Fruit fly (Drosophila melanogaster) whole organism, embryonic: ENCODE data around the gene CG14195.

ENCODE experiments used
- Adf1 ChIP-seq: fragments of 200-800 bp; sonication (Bioruptor generic); IDR thresholded peaks from 2 replicates; pipeline ENCODE4 v1.3.6; 2022; ENCODE audit warnings: missing biosample characterization, missing genetic modification characterization
- Bteb2 ChIP-seq: fragments of 200-800 bp; sonication (Bioruptor generic); optimal IDR thresholded peaks from 2 replicates; lab custom pipeline; 2016; ENCODE audit warnings: missing biosample characterization, missing genetic modification characterization
- CG10431 ChIP-seq: fragments of 200-800 bp; sonication (Bioruptor generic); optimal IDR thresholded peaks from 3 replicates; lab custom pipeline; 2018; ENCODE audit warnings: missing biosample characterization, mild to moderate bottlenecking, missing genetic modification characterization
- CG10959 ChIP-seq: fragments of 200-800 bp; sonication (Bioruptor generic); IDR thresholded peaks from 2 replicates; pipeline ENCODE4 v1.3.6; 2022; ENCODE audit warnings: missing biosample characterization, missing genetic modification characterization
- CG11247 ChIP-seq: fragments of 200-800 bp; sonication (Bioruptor generic); IDR thresholded peaks from 2 replicates; pipeline ENCODE4 v1.3.6; 2022; ENCODE audit warnings: missing biosample characterization, missing genetic modification characterization
- CG11560 ChIP-seq: fragments of 200-800 bp; sonication (Bioruptor generic); IDR thresholded peaks from 3 replicates; pipeline ENCODE4 v1.3.6; 2022; ENCODE audit warnings: missing biosample characterization, missing genetic modification characterization
- CG12769 ChIP-seq: fragments of 200-800 bp; sonication (Bioruptor generic); optimal IDR thresholded peaks from 2 replicates; lab custom pipeline; 2019; ENCODE audit warnings: missing biosample characterization, mild to moderate bottlenecking, missing genetic modification characterization, moderate library complexity
- CG1602 ChIP-seq: fragments of 200-800 bp; sonication (Bioruptor generic); optimal IDR thresholded peaks from 3 replicates; lab custom pipeline; 2016; ENCODE audit warnings: missing biosample characterization, missing genetic modification characterization
- CG17328 ChIP-seq: fragments of 200-800 bp; sonication (Bioruptor generic); IDR thresholded peaks from 2 replicates; pipeline ENCODE4 v1.3.6; 2022; ENCODE audit warnings: missing biosample characterization, missing genetic modification characterization
- CG17568 ChIP-seq: fragments of 200-800 bp; sonication (Bioruptor generic); optimal IDR thresholded peaks from 2 replicates; lab custom pipeline; 2018; ENCODE audit warnings: missing biosample characterization, mild to moderate bottlenecking, missing genetic modification characterization, moderate library complexity
- CG17612 ChIP-seq: fragments of 200-800 bp; sonication (Bioruptor generic); IDR thresholded peaks from 2 replicates; pipeline ENCODE4 v1.3.6; 2022; ENCODE audit warnings: missing biosample characterization, missing genetic modification characterization
- CG2678 ChIP-seq: fragments of 200-800 bp; sonication (Bioruptor generic); optimal IDR thresholded peaks from 3 replicates; lab custom pipeline; 2019; ENCODE audit warnings: missing biosample characterization, mild to moderate bottlenecking, missing genetic modification characterization, moderate library complexity
- CG34422 ChIP-seq: fragments of 200-800 bp; sonication (Bioruptor generic); IDR thresholded peaks from 3 replicates; pipeline ENCODE4 v1.3.6; 2022; ENCODE audit warnings: missing biosample characterization, missing genetic modification characterization
- CG4820 ChIP-seq: fragments of 200-800 bp; sonication (Bioruptor generic); optimal IDR thresholded peaks from 3 replicates; lab custom pipeline; 2016; ENCODE audit warnings: missing biosample characterization, missing genetic modification characterization
- CG6175 ChIP-seq: fragments of 200-800 bp; sonication (Bioruptor generic); IDR thresholded peaks from 3 replicates; pipeline ENCODE4 v1.3.6; 2022; ENCODE audit warnings: missing biosample characterization, missing genetic modification characterization
- CG6272 ChIP-seq: fragments of 200-800 bp; sonication (Bioruptor generic); IDR thresholded peaks from 2 replicates; pipeline ENCODE4 v1.3.6; 2022; ENCODE audit warnings: missing biosample characterization, missing genetic modification characterization
- CG6765 ChIP-seq: fragments of 200-800 bp; sonication (Bioruptor generic); optimal IDR thresholded peaks from 3 replicates; lab custom pipeline; 2017; ENCODE audit warnings: missing biosample characterization, mild to moderate bottlenecking, missing genetic modification characterization
- CG7271 ChIP-seq: fragments of 200-800 bp; sonication (Bioruptor generic); optimal IDR thresholded peaks from 2 replicates; lab custom pipeline; 2018; ENCODE audit warnings: missing biosample characterization, mild to moderate bottlenecking, missing genetic modification characterization, moderate library complexity
- CG8924 ChIP-seq: fragments of 200-800 bp; optimal IDR thresholded peaks from 3 replicates; lab custom pipeline; 2019; ENCODE audit warnings: missing biosample characterization, mild to moderate bottlenecking, missing genetic modification characterization, moderate library complexity
- CG8944 ChIP-seq: fragments of 200-800 bp; sonication (Bioruptor generic); optimal IDR thresholded peaks from 3 replicates; lab custom pipeline; 2016; ENCODE audit warnings: missing biosample characterization, missing genetic modification characterization
- CoRest ChIP-seq: fragments of 200-800 bp; sonication (Bioruptor generic); optimal IDR thresholded peaks from 3 replicates; lab custom pipeline; 2018; ENCODE audit warnings: missing biosample characterization, mild to moderate bottlenecking, missing genetic modification characterization, moderate library complexity
- Fer1 ChIP-seq: fragments of 200-800 bp; sonication (Bioruptor generic); optimal IDR thresholded peaks from 2 replicates; lab custom pipeline; 2017; ENCODE audit warnings: missing biosample characterization, mild to moderate bottlenecking, missing genetic modification characterization
- HLH4C ChIP-seq: fragments of 200-800 bp; sonication (Bioruptor generic); IDR thresholded peaks from 3 replicates; pipeline ENCODE4 v1.3.6; 2022; ENCODE audit warnings: missing biosample characterization, missing genetic modification characterization; ENCODE audit not compliant: partially characterized antibody
- HmgZ ChIP-seq: fragments of 200-800 bp; sonication (Bioruptor generic); optimal IDR thresholded peaks from 2 replicates; lab custom pipeline; 2018; ENCODE audit warnings: missing biosample characterization, mild to moderate bottlenecking, missing genetic modification characterization
- Hr39 ChIP-seq: fragments of >200 bp; optimal IDR thresholded peaks from 2 replicates; lab custom pipeline; 2017
- Hr51 ChIP-seq, 2 experiments: fragments of 200-800 bp; sonication (Bioruptor generic); optimal IDR thresholded peaks; 2 replicates in 1 of 2; 3 replicates in 1 of 2; lab custom pipeline; 2016 to 2018; ENCODE audit warnings: missing biosample characterization in 2 of 2, missing genetic modification characterization in 2 of 2, mild to moderate bottlenecking in 1 of 2, moderate library complexity in 1 of 2
- Med ChIP-seq: fragments of 200-800 bp; sonication (Bioruptor generic); peaks from one replicate; lab custom pipeline; 2016; ENCODE audit warnings: missing biosample characterization, missing genetic modification characterization, mild to moderate bottlenecking, inconsistent platforms, moderate library complexity
- Nf-YA ChIP-seq: fragments of 200-800 bp; sonication (Bioruptor generic); IDR thresholded peaks from 2 replicates; pipeline ENCODE4 v1.3.6; 2022; ENCODE audit warnings: missing biosample characterization, missing genetic modification characterization
- Pdp1 ChIP-seq, 2 experiments: fragments of 200-800 bp; sonication (Bioruptor generic); optimal IDR thresholded peaks; 3 replicates each; lab custom pipeline; 2016; ENCODE audit warnings: missing biosample characterization in 2 of 2, missing genetic modification characterization in 2 of 2, mild to moderate bottlenecking in 1 of 2, moderate library complexity in 1 of 2
- Rx ChIP-seq: fragments of 200-800 bp; sonication (Bioruptor generic); IDR thresholded peaks from 2 replicates; pipeline ENCODE4 v1.3.6; 2022; ENCODE audit warnings: missing biosample characterization, missing genetic modification characterization
- Sox100B ChIP-seq: fragments of 200-800 bp; sonication (Bioruptor generic); optimal IDR thresholded peaks from 3 replicates; lab custom pipeline; 2018; ENCODE audit warnings: missing biosample characterization, mild to moderate bottlenecking, missing genetic modification characterization
- Ssrp ChIP-seq: fragments of 200-800 bp; sonication (Bioruptor generic); optimal IDR thresholded peaks from 2 replicates; lab custom pipeline; 2018; ENCODE audit warnings: missing biosample characterization, mild to moderate bottlenecking, missing genetic modification characterization, moderate library complexity
- Xrp1 ChIP-seq: fragments of 200-800 bp; sonication (Bioruptor generic); IDR thresholded peaks from 2 replicates; pipeline ENCODE4 v1.3.6; 2022; ENCODE audit warnings: missing biosample characterization, missing genetic modification characterization
- ap ChIP-seq: fragments of 200-800 bp; sonication (Bioruptor generic); IDR thresholded peaks from 2 replicates; pipeline ENCODE4 v1.3.6; 2022; ENCODE audit warnings: missing biosample characterization, missing genetic modification characterization
- bsh ChIP-seq, 2 experiments: fragments of 200-800 bp; sonication (Bioruptor generic); optimal IDR thresholded peaks; 2 replicates each; lab custom pipeline; 2017 to 2018; ENCODE audit warnings: mild to moderate bottlenecking in 2 of 2, missing biosample characterization in 2 of 2, missing genetic modification characterization in 2 of 2, moderate library complexity in 1 of 2
- exex ChIP-seq: fragments of 200-800 bp; sonication (Bioruptor generic); optimal IDR thresholded peaks from 4 replicates; lab custom pipeline; 2018; ENCODE audit warnings: missing biosample characterization, mild to moderate bottlenecking, missing genetic modification characterization, moderate library complexity
- fd3F ChIP-seq: fragments of 200-800 bp; sonication (Bioruptor generic); optimal IDR thresholded peaks from 2 replicates; lab custom pipeline; 2018; ENCODE audit warnings: missing biosample characterization, mild to moderate bottlenecking, missing genetic modification characterization, moderate library complexity
- h ChIP-seq: fragments of >200 bp; optimal IDR thresholded peaks from 2 replicates; lab custom pipeline; 2017
- oc ChIP-seq: fragments of 200-800 bp; sonication (Bioruptor generic); optimal IDR thresholded peaks from 2 replicates; lab custom pipeline; 2018; ENCODE audit warnings: missing biosample characterization, mild to moderate bottlenecking, missing genetic modification characterization, moderate library complexity
- pan ChIP-seq, 4 experiments: fragments of >200 bp in 3 of 4; fragments of 200-800 bp in 1 of 4; sonication (Bioruptor generic) in 1 of 4; optimal IDR thresholded peaks in 3 of 4; IDR thresholded peaks in 1 of 4; 2 replicates each; pipeline versions ENCODE4 v1.3.6 to Lab custom; 2017 to 2022; ENCODE audit warnings: missing biosample characterization in 2 of 4, missing genetic modification characterization in 2 of 4, mixed read lengths in 1 of 4
- pzg ChIP-seq: fragments of 200-800 bp; sonication (Bioruptor generic); optimal IDR thresholded peaks from 3 replicates; lab custom pipeline; 2018; ENCODE audit warnings: missing biosample characterization, mild to moderate bottlenecking, missing genetic modification characterization, moderate library complexity
- sd ChIP-seq: fragments of 200-800 bp; sonication (Bioruptor generic); optimal IDR thresholded peaks from 3 replicates; lab custom pipeline; 2018; ENCODE audit warnings: missing biosample characterization, mild to moderate bottlenecking, missing genetic modification characterization, moderate library complexity
- slbo ChIP-seq: fragments of 200-800 bp; sonication (Bioruptor generic); IDR thresholded peaks from 2 replicates; pipeline ENCODE4 v1.3.6; 2022; ENCODE audit warnings: missing biosample characterization, missing genetic modification characterization
- sug ChIP-seq: fragments of 200-800 bp; optimal IDR thresholded peaks from 2 replicates; lab custom pipeline; 2019; ENCODE audit warnings: missing biosample characterization, mild to moderate bottlenecking, missing genetic modification characterization, moderate library complexity
- unpg ChIP-seq: fragments of 200-800 bp; sonication (Bioruptor generic); optimal IDR thresholded peaks from 3 replicates; lab custom pipeline; 2018; ENCODE audit warnings: missing biosample characterization, mild to moderate bottlenecking, missing genetic modification characterization, moderate library complexity
- usp ChIP-seq: fragments of >200 bp; optimal IDR thresholded peaks from 2 replicates; lab custom pipeline; 2017; ENCODE audit warnings: missing biosample characterization, missing genetic modification characterization
- wek ChIP-seq: fragments of 200-800 bp; sonication (Bioruptor generic); optimal IDR thresholded peaks from 3 replicates; lab custom pipeline; 2018; ENCODE audit warnings: missing biosample characterization, mild to moderate bottlenecking, missing genetic modification characterization, moderate library complexity
- wor ChIP-seq: fragments of 200-800 bp; sonication (Bioruptor generic); IDR thresholded peaks from 2 replicates; pipeline ENCODE4 v1.3.6; 2022; ENCODE audit warnings: missing biosample characterization, missing genetic modification characterization
- zen2 ChIP-seq: fragments of 200-800 bp; sonication (Bioruptor generic); IDR thresholded peaks from 3 replicates; pipeline ENCODE4 v1.3.6; 2022; ENCODE audit warnings: missing biosample characterization, missing genetic modification characterization; ENCODE audit not compliant: partially characterized antibody

CG14195 gene

dm6 chrX:19248426-19249217 is 36.7 kb upstream of the CG14195 start, which contains the start of gene Hs3st-B (continued):
- TF ChIP-seq CG1602 (no peak), Hr39 (lab: Kevin White, UChicago) (no peak), CG8924 (tag; lab: Kevin White, UChicago) (peak; percentile 35), unpg (GFP tag; lab: Kevin White, UChicago) (no peak), sug (tag; lab: Kevin White, UChicago) (no peak), wor (no peak), slbo (GFP tag; lab: Robert Waterston, UW) (0 out of 2 replicates have a peak, but pooled peaks have one; percentile 31), Nf-YA (GFP tag; lab: Robert Waterston, UW) (no peak), Hr51 (GFP tag; optimal IDR thresholded peaks at IDR 0.05; lab: Kevin White, UChicago) (no peak), CG11247 (GFP tag; lab: Robert Waterston, UW) (no peak), usp (GFP tag; lab: Kevin White, UChicago) (no peak), oc (tag; lab: Kevin White, UChicago) (no peak), Adf1 (GFP tag; lab: Robert Waterston, UW) (no peak), CG4820 (GFP tag; lab: Kevin White, UChicago) (no peak), HmgZ (tag; lab: Kevin White, UChicago) (peak; percentile 12), Bteb2 (GFP tag; lab: Kevin White, UChicago) (no peak), CG34422 (no peak), CG6765 (no peak), zen2 (GFP tag; lab: Robert Waterston, UW) (no peak), CG7271 (no peak), Fer1 (GFP tag; lab: Kevin White, UChicago) (peak; percentile 59), Med (GFP tag; lab: Kevin White, UChicago) (peak; percentile 78), CoRest (tag; lab: Kevin White, UChicago) (no peak), CG6272 (GFP tag; lab: Robert Waterston, UW) (no peak), fd3F (no peak), Rx (GFP tag; lab: Robert Waterston, UW) (no peak), ap (GFP tag; lab: Robert Waterston, UW) (no peak), sd (tag; lab: Kevin White, UChicago) (no peak), CG17568 (GFP tag; lab: Kevin White, UChicago) (no peak), Xrp1 (GFP tag; lab: Robert Waterston, UW) (no peak), Sox100B (GFP tag; lab: Kevin White, UChicago) (no peak), CG10959 (GFP tag; lab: Robert Waterston, UW) (no peak), pzg (GFP tag; lab: Kevin White, UChicago) (no peak), pan (optimal IDR thresholded peaks at IDR 0.05; lab: Kevin White, UChicago) (no peak), pan (GFP tag; optimal IDR thresholded peaks at IDR 0.05 in 1 of 2, IDR thresholded peaks at IDR 0.05 in 1 of 2) (peak in 1 of 2 experiments; percentile 32), CG6175 (no peak), CG10431 (GFP tag; lab: Kevin White, UChicago) (no peak), CG17612 (GFP tag; lab: Robert Waterston, UW) (no peak), CG12769 (tag; lab: Kevin White, UChicago) (no peak), Pdp1 (GFP tag; optimal IDR thresholded peaks at IDR 0.05; lab: Kevin White, UChicago) (peak in 1 of 2 experiments; percentile 89), h (lab: Kevin White, UChicago) (no peak), Ssrp (tag; lab: Kevin White, UChicago) (peak; percentile 22), CG11560 (tag; lab: Robert Waterston, UW) (no peak), exex (tag; lab: Kevin White, UChicago) (no peak), HLH4C (GFP tag; lab: Robert Waterston, UW) (0 out of 3 replicates have a peak, but pooled peaks have one; percentile 24), bsh (GFP tag; optimal IDR thresholded peaks at IDR 0.05; lab: Kevin White, UChicago) (no peak), wek (GFP tag; lab: Kevin White, UChicago) (no peak), CG8944 (no peak), CG2678 (tag; lab: Kevin White, UChicago) (no peak), CG17328 (no peak)
